Worm (Caenorhabditis elegans): ENCODE data around the gene ptp-8.

DNA sequence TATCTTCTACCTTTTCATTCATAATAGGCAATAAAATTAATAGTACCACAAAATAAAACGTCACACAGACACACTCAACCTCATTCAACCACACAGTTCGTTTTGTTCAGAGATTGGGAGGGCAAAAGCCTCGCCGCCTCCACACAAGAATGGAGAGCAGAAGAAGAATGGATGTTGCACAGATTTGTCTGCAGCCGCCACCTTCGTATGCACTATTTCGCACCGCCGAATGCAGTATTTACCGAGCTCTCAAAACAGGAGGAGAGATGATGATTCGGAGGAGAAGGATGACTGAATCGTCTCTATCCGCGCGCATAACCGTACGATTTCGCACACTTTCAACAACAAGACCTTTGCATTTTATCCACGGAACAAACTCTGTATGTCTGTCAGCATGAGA lies 15.7 kb downstream of the ptp-8 start:
- TF ChIP-seq nhr-77 (tag; optimal IDR thresholded peaks at IDR 0.05) = no peak
- no peak for TF ChIP-seq fkh-10 (GFP tag; optimal IDR thresholded peaks at IDR 0.05)
- no peak for TF ChIP-seq T26A8.4 (GFP tag; IDR thresholded peaks at IDR 0.05)
- no peak for TF ChIP-seq pqm-1 (tag; optimal IDR thresholded peaks at IDR 0.05)
- no peak for TF ChIP-seq lin-13 (GFP tag; optimal IDR thresholded peaks at IDR 0.05)
- TF ChIP-seq unc-39 (tag; optimal IDR thresholded peaks at IDR 0.05) = no peak
- TF ChIP-seq snpc-1.2 (GFP tag; IDR thresholded peaks at IDR 0.05) = no peak
